Worm (Caenorhabditis elegans): ENCODE data around the gene E02H4.4.

DNA sequence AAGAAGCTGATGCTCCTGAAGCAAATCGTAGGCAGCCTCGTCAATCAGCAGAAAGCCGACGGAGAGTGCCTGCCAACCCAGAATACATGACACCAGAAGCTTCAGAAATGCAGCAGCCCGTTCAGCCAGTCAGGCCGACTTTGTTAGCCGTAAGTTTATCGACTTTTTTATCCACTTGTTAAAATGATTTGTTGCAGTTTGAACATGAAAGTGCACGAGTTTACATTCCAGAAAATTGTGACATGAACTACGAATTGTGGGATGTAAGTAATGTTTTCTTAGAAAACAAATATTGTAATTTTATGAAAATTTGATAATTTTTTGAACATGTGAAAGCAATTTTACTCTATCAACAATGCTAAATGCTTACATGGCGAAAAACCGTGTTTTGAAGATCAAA, 17.6 kb upstream of the E02H4.4 start:
- no peak for TF ChIP-seq med-1 (GFP tag; optimal IDR thresholded peaks at IDR 0.05; ENCODE audit: insufficient read depth)
- no peak for TF ChIP-seq ztf-23 (GFP tag; IDR thresholded peaks at IDR 0.05)
- no peak for TF ChIP-seq ztf-29 (GFP tag; IDR thresholded peaks at IDR 0.05)
- no peak for TF ChIP-seq cog-1 (tag; optimal IDR thresholded peaks at IDR 0.05)
- no peak for TF ChIP-seq tab-1 (GFP tag; IDR thresholded peaks at IDR 0.05)
- no peak for TF ChIP-seq flt-1 (GFP tag; IDR thresholded peaks at IDR 0.05)
- TF ChIP-seq T22C8.4 (GFP tag; IDR thresholded peaks at IDR 0.05) = no peak
- TF ChIP-seq klf-2 (GFP tag; conservative IDR thresholded peaks at IDR 0.05) = no peak
- TF ChIP-seq ref-1 (GFP tag; conservative IDR thresholded peaks at IDR 0.05) = no peak
